Fruit fly (Drosophila melanogaster) whole organism, wandering third instar larva: ENCODE measurements around the gene CG6678.

Source experiments
- Abd-B ChIP-seq: fragments of >200 bp; optimal IDR thresholded peaks from 2 replicates; lab custom pipeline; 2017; ENCODE audit warnings: missing biosample characterization, missing genetic modification characterization
- CG32264 ChIP-seq: fragments of 200-800 bp; sonication (Bioruptor generic); optimal IDR thresholded peaks from 2 replicates; lab custom pipeline; 2016; ENCODE audit warnings: missing biosample characterization, missing genetic modification characterization
- CG9705 ChIP-seq: fragments of 200-800 bp; sonication (Bioruptor generic); optimal IDR thresholded peaks from 2 replicates; lab custom pipeline; 2018; ENCODE audit warnings: missing biosample characterization, mild to moderate bottlenecking, missing genetic modification characterization
- CrebA ChIP-seq: fragments of 200-800 bp; sonication (Bioruptor generic); optimal IDR thresholded peaks from 2 replicates; lab custom pipeline; 2016; ENCODE audit warnings: missing biosample characterization, mild to moderate bottlenecking, missing genetic modification characterization, borderline replicate concordance
- Dfd ChIP-seq: fragments of >200 bp; optimal IDR thresholded peaks from 2 replicates; lab custom pipeline; 2017; ENCODE audit warnings: missing biosample characterization, missing genetic modification characterization
- Dif ChIP-seq: fragments of 200-275, 200-300 bp; sonication (Bioruptor generic); optimal IDR thresholded peaks from 2 replicates; lab custom pipeline; 2018; ENCODE audit warnings: missing biosample characterization, missing genetic modification characterization; ENCODE audit not compliant: partially characterized antibody
- GATAd ChIP-seq: sonication (Bioruptor generic); optimal IDR thresholded peaks from 2 replicates; lab custom pipeline; 2016; ENCODE audit warnings: missing biosample characterization, missing genetic modification characterization
- HLH106 ChIP-seq: fragments of 200-800 bp; optimal IDR thresholded peaks from 3 replicates; lab custom pipeline; 2019; ENCODE audit warnings: missing biosample characterization, mild to moderate bottlenecking, missing genetic modification characterization, moderate library complexity
- Hnf4 ChIP-seq: fragments of 200-800 bp; sonication (Bioruptor generic); optimal IDR thresholded peaks from 2 replicates; lab custom pipeline; 2016; ENCODE audit warnings: missing biosample characterization, mild to moderate bottlenecking, missing genetic modification characterization
- Hr78 ChIP-seq: fragments of >200 bp; optimal IDR thresholded peaks from 2 replicates; lab custom pipeline; 2017; ENCODE audit warnings: missing biosample characterization, missing genetic modification characterization
- Hr83 ChIP-seq: fragments of 200-300 bp; sonication (Bioruptor generic); optimal IDR thresholded peaks from 2 replicates; lab custom pipeline; 2016; ENCODE audit warnings: missing biosample characterization, mild to moderate bottlenecking, missing genetic modification characterization, moderate library complexity; ENCODE audit not compliant: poor library complexity, severe bottlenecking
- Jra ChIP-seq: sonication (Bioruptor generic); optimal IDR thresholded peaks from 2 replicates; lab custom pipeline; 2016; ENCODE audit warnings: missing biosample characterization, missing genetic modification characterization
- Mio ChIP-seq: sonication (Bioruptor generic); optimal IDR thresholded peaks from 2 replicates; lab custom pipeline; 2016; ENCODE audit warnings: missing biosample characterization, missing genetic modification characterization
- Myc ChIP-seq: fragments of >200 bp; optimal IDR thresholded peaks from 2 replicates; lab custom pipeline; 2017
- N ChIP-seq: fragments of >200 bp; optimal IDR thresholded peaks from 2 replicates; lab custom pipeline; 2018; ENCODE audit warnings: missing biosample characterization, missing external identifiers, missing genetic modification characterization
- OdsH ChIP-seq: fragments of 200-800 bp; sonication (Bioruptor generic); optimal IDR thresholded peaks from 2 replicates; lab custom pipeline; 2016; ENCODE audit warnings: missing biosample characterization, mild to moderate bottlenecking, missing genetic modification characterization
- Rel ChIP-seq, 2 experiments: fragments of 200-800 bp; sonication (Bioruptor generic) in 1 of 2; optimal IDR thresholded peaks; 2 replicates in 1 of 2; 3 replicates in 1 of 2; lab custom pipeline; 2016 to 2019; ENCODE audit warnings: mild to moderate bottlenecking in 2 of 2, missing biosample characterization in 2 of 2, missing genetic modification characterization in 2 of 2, moderate library complexity in 1 of 2
- Sp1 ChIP-seq: fragments of 200-800 bp; sonication (Bioruptor generic); optimal IDR thresholded peaks from 3 replicates; lab custom pipeline; 2019; ENCODE audit warnings: missing biosample characterization, mild to moderate bottlenecking, missing genetic modification characterization, moderate library complexity
- Vsx2 ChIP-seq: fragments of 200-300, 225-300 bp; sonication (Bioruptor generic); optimal IDR thresholded peaks from 2 replicates; lab custom pipeline; 2018; ENCODE audit warnings: missing biosample characterization, missing genetic modification characterization; ENCODE audit not compliant: partially characterized antibody
- br ChIP-seq: fragments of 200-800 bp; sonication (Bioruptor generic); optimal IDR thresholded peaks from 2 replicates; lab custom pipeline; 2016; ENCODE audit warnings: missing biosample characterization, missing genetic modification characterization
- brk ChIP-seq: fragments of 200-800 bp; sonication (Bioruptor generic); optimal IDR thresholded peaks from 2 replicates; lab custom pipeline; 2016; ENCODE audit warnings: missing biosample characterization, mild to moderate bottlenecking, missing genetic modification characterization
- dl ChIP-seq, 2 experiments: fragments of 175-275, 200-275 bp in 1 of 2; fragments of 200-275 bp in 1 of 2; sonication (Bioruptor generic); optimal IDR thresholded peaks; lab custom pipeline; 2018; ENCODE audit warnings: mild to moderate bottlenecking in 2 of 2, missing biosample characterization in 2 of 2, missing genetic modification characterization in 2 of 2, moderate library complexity in 2 of 2; ENCODE audit not compliant: partially characterized antibody in 2 of 2, insufficient read depth in 1 of 2
- dmrt93B ChIP-seq: fragments of 200-800 bp; sonication (Bioruptor generic); optimal IDR thresholded peaks from 2 replicates; lab custom pipeline; 2018; ENCODE audit warnings: missing biosample characterization, mild to moderate bottlenecking, missing genetic modification characterization
- dsf ChIP-seq: sonication (Bioruptor generic); optimal IDR thresholded peaks from 2 replicates; lab custom pipeline; 2016; ENCODE audit warnings: missing biosample characterization, missing genetic modification characterization, borderline replicate concordance
- ey ChIP-seq: fragments of 200-800 bp; sonication (Bioruptor generic); optimal IDR thresholded peaks from 2 replicates; lab custom pipeline; 2016; ENCODE audit warnings: missing biosample characterization, missing genetic modification characterization
- foxo ChIP-seq, 2 experiments: fragments of 200-800 bp; sonication (Bioruptor generic); optimal IDR thresholded peaks; 2 replicates in 1 of 2; 3 replicates in 1 of 2; lab custom pipeline; 2016 to 2017; ENCODE audit warnings: missing biosample characterization in 2 of 2, missing genetic modification characterization in 2 of 2
- fru ChIP-seq: fragments of 200-800 bp; sonication (Bioruptor generic); optimal IDR thresholded peaks from 3 replicates; lab custom pipeline; 2016; ENCODE audit warnings: missing biosample characterization, mild to moderate bottlenecking, missing genetic modification characterization
- h ChIP-seq: fragments of 200-800 bp; sonication (Bioruptor generic); optimal IDR thresholded peaks from 3 replicates; lab custom pipeline; 2016; ENCODE audit warnings: missing biosample characterization, mild to moderate bottlenecking, missing genetic modification characterization
- jim ChIP-seq: fragments of 175-275, 200-325 bp; sonication (Bioruptor generic); optimal IDR thresholded peaks from 2 replicates; lab custom pipeline; 2016; ENCODE audit warnings: missing biosample characterization, mild to moderate bottlenecking, missing genetic modification characterization
- lola ChIP-seq: fragments of >200 bp; optimal IDR thresholded peaks from 2 replicates; lab custom pipeline; 2017; ENCODE audit warnings: missing biosample characterization, missing genetic modification characterization
- pan ChIP-seq: fragments of >200 bp; optimal IDR thresholded peaks from 2 replicates; lab custom pipeline; 2017
- psq ChIP-seq: fragments of 200-800 bp; sonication (Bioruptor generic); optimal IDR thresholded peaks from 3 replicates; lab custom pipeline; 2017; ENCODE audit warnings: missing biosample characterization, mild to moderate bottlenecking, missing genetic modification characterization, moderate library complexity
- rgr ChIP-seq: fragments of 200-800 bp; sonication (Bioruptor generic); optimal IDR thresholded peaks from 3 replicates; lab custom pipeline; 2016; ENCODE audit warnings: missing biosample characterization, mild to moderate bottlenecking, missing genetic modification characterization
- sage ChIP-seq: fragments of 200-800 bp; sonication (Bioruptor generic); optimal IDR thresholded peaks from 2 replicates; lab custom pipeline; 2016; ENCODE audit warnings: missing biosample characterization, mild to moderate bottlenecking, missing genetic modification characterization
- sv ChIP-seq: fragments of 200-800 bp; sonication (Bioruptor generic); optimal IDR thresholded peaks from 3 replicates; lab custom pipeline; 2016; ENCODE audit warnings: missing biosample characterization, missing genetic modification characterization
- tai ChIP-seq: sonication (Bioruptor generic); optimal IDR thresholded peaks from 2 replicates; lab custom pipeline; 2016; ENCODE audit warnings: missing biosample characterization, missing genetic modification characterization
- usp ChIP-seq: fragments of >200 bp; optimal IDR thresholded peaks from 2 replicates; lab custom pipeline; 2017; ENCODE audit warnings: missing biosample characterization, missing genetic modification characterization
- woc ChIP-seq: sonication (Bioruptor generic); optimal IDR thresholded peaks from 2 replicates; lab custom pipeline; 2016; ENCODE audit warnings: missing biosample characterization, mild to moderate bottlenecking, missing genetic modification characterization

The CG6678 gene

dm6 chr3R:21904345-21904744, 17.5 kb downstream of the CG6678 start:
- TF ChIP-seq Abd-B (GFP tag; lab: Kevin White, UChicago) (no peak), brk (GFP tag; lab: Kevin White, UChicago) (no peak), dmrt93B (peak; percentile 13), CrebA (no peak), HLH106 (tag; lab: Kevin White, UChicago) (peak; percentile 36), fru (GFP tag; lab: Kevin White, UChicago) (peak; percentile 31), psq (GFP tag; lab: Kevin White, UChicago) (peak; percentile 16)

DNA sequence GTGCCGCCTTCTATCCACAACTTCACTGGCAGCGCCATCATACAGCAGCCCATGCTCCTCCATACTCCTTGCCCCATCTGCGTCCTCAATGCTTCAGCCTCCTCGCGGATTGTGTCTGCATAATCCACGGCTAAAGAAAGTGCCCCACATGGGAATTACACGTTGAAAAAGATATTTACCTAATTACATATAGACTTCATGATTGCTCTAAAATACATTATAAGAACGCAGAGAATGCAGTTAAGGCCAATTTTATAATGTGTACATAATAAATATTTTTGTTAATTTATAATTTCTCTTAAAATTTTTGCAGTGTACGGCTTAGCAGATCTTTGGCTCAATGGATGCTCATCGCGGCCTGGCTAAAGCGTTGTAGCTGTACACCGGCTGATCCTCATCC, 18.8 kb downstream of the CG6678 start:
- TF ChIP-seq Myc (no peak), CrebA (no peak), Jra (no peak), Hr78 (no peak), Dfd (GFP tag; lab: Kevin White, UChicago) (no peak), jim (no peak), GATAd (GFP tag; lab: Kevin White, UChicago) (no peak), dsf (GFP tag; lab: Kevin White, UChicago) (no peak), dmrt93B (peak; percentile 57), Abd-B (GFP tag; lab: Kevin White, UChicago) (no peak), tai (GFP tag; lab: Kevin White, UChicago) (no peak), h (GFP tag; lab: Kevin White, UChicago) (peak; percentile 79), HLH106 (tag; lab: Kevin White, UChicago) (peak; percentile 78), foxo (GFP tag; optimal IDR thresholded peaks at IDR 0.05; lab: Kevin White, UChicago) (peak in 1 of 2 experiments; percentile 69), OdsH (GFP tag; lab: Kevin White, UChicago) (peak; percentile 78), Sp1 (GFP tag; lab: Kevin White, UChicago) (peak; percentile 79), sv (GFP tag; lab: Kevin White, UChicago) (no peak), Mio (no peak), usp (GFP tag; lab: Kevin White, UChicago) (no peak), Hr83 (GFP tag; lab: Kevin White, UChicago) (no peak), woc (peak; percentile 49), dl (GFP tag; optimal IDR thresholded peaks at IDR 0.05; lab: Kevin White, UChicago; ENCODE audit: insufficient read depth in 1 of 2, partially characterized antibody in 2 of 2) (no peak), pan (no peak), N (GFP tag; lab: Kevin White, UChicago) (no peak), CG32264 (GFP tag; lab: Kevin White, UChicago) (no peak), fru (GFP tag; lab: Kevin White, UChicago) (peak; percentile 67), brk (GFP tag; lab: Kevin White, UChicago) (peak; percentile 67), psq (GFP tag; lab: Kevin White, UChicago) (peak; percentile 66), Vsx2 (GFP tag; lab: Kevin White, UChicago) (no peak), Hnf4 (GFP tag; lab: Kevin White, UChicago) (peak; percentile 49), br (peak; percentile 27), ey (GFP tag; lab: Kevin White, UChicago) (peak; percentile 62), Dif (no peak), CG9705 (GFP tag; lab: Kevin White, UChicago) (peak; percentile 32), lola (GFP tag; lab: Kevin White, UChicago) (no peak), Rel (GFP tag; optimal IDR thresholded peaks at IDR 0.05; lab: Kevin White, UChicago) (no peak), Rel (tag; optimal IDR thresholded peaks at IDR 0.05; lab: Kevin White, UChicago) (no peak), rgr (GFP tag; lab: Kevin White, UChicago) (peak; percentile 68), sage (GFP tag; lab: Kevin White, UChicago) (peak; percentile 29)

- no peak for TF ChIP-seq usp (GFP tag; lab: Kevin White, UChicago)
- TF ChIP-seq lola (GFP tag; lab: Kevin White, UChicago), result no peak
- no peak for TF ChIP-seq Jra
- TF ChIP-seq GATAd (GFP tag; lab: Kevin White, UChicago), result no peak
- TF ChIP-seq HLH106 (tag; lab: Kevin White, UChicago), result no peak
- TF ChIP-seq pan, result no peak
- no peak for TF ChIP-seq CG32264 (GFP tag; lab: Kevin White, UChicago)
- no peak for TF ChIP-seq CG9705 (GFP tag; lab: Kevin White, UChicago)
- no peak for TF ChIP-seq foxo (GFP tag; optimal IDR thresholded peaks at IDR 0.05; lab: Kevin White, UChicago)
- no peak for TF ChIP-seq Mio
- no peak for TF ChIP-seq brk (GFP tag; lab: Kevin White, UChicago)
- no peak for TF ChIP-seq sage (GFP tag; lab: Kevin White, UChicago)
- no peak for TF ChIP-seq jim
- TF ChIP-seq Dif, result no peak
- no peak for TF ChIP-seq Rel (GFP tag; optimal IDR thresholded peaks at IDR 0.05; lab: Kevin White, UChicago)
- no peak for TF ChIP-seq Rel (tag; optimal IDR thresholded peaks at IDR 0.05; lab: Kevin White, UChicago)
- no peak for TF ChIP-seq Myc
- no peak for TF ChIP-seq rgr (GFP tag; lab: Kevin White, UChicago)
- no peak for TF ChIP-seq dsf (GFP tag; lab: Kevin White, UChicago)
- no peak for TF ChIP-seq woc
Measured at dm6 chr3R:21906867-21907266, 20.0 kb downstream of the CG6678 start.
